Fruit fly (Drosophila melanogaster): ENCODE results near the gene CG31751.

- TF ChIP-seq Doc2 (GFP tag; IDR thresholded peaks at IDR 0.05): no peak
- no peak for TF ChIP-seq sug (tag; optimal IDR thresholded peaks at IDR 0.05)
- TF ChIP-seq Fer1 (GFP tag; optimal IDR thresholded peaks at IDR 0.05): no peak
- no peak for TF ChIP-seq CG32767 (GFP tag; IDR thresholded peaks at IDR 0.05)
- no peak for TF ChIP-seq dmrt11E (tag; optimal IDR thresholded peaks at IDR 0.05)
- TF ChIP-seq CG33213 (GFP tag; optimal IDR thresholded peaks at IDR 0.05): no peak
- no peak for TF ChIP-seq MBD-R2 (GFP tag; IDR thresholded peaks at IDR 0.05)
- no peak for TF ChIP-seq BtbVII (GFP tag; optimal IDR thresholded peaks at IDR 0.05)
- no peak for TF ChIP-seq CG9797 (GFP tag; optimal IDR thresholded peaks at IDR 0.05)
- no peak for TF ChIP-seq CG6272 (GFP tag; IDR thresholded peaks at IDR 0.05)
- no peak for TF ChIP-seq CG1529 (GFP tag; optimal IDR thresholded peaks at IDR 0.05)
- TF ChIP-seq CG6654 (GFP tag; optimal IDR thresholded peaks at IDR 0.05): no peak
- no peak for TF ChIP-seq ewg (GFP tag; optimal IDR thresholded peaks at IDR 0.05)
- TF ChIP-seq row (GFP tag; IDR thresholded peaks at IDR 0.05): no peak
Observed at dm6 chr2L:18714086-18714485, 37.1 kb downstream of the CG31751 start.

Measured in whole organism, embryonic.